Worm (Caenorhabditis elegans) whole organism, mixed stage, embryonic: ENCODE data around the gene F20D6.10.

Source experiments
- M03D4.4 ChIP-seq: sonication (generic microtip); optimal IDR thresholded peaks from 2 replicates; lab custom pipeline; 2017; ENCODE audit warnings: mild to moderate bottlenecking, missing genetic modification characterization, missing compliant biosample characterization
- bed-3 ChIP-seq: fragments of 200-800 bp; sonication (Bioruptor generic); optimal IDR thresholded peaks from 3 replicates; lab custom pipeline; 2018; ENCODE audit warnings: mild to moderate bottlenecking, missing genetic modification characterization, moderate library complexity, missing compliant biosample characterization
- blmp-1 ChIP-seq: fragments of 150-350 bp; optimal IDR thresholded peaks from 2 replicates; lab custom pipeline; 2014; ENCODE audit warnings: missing biosample characterization, missing genetic modification characterization
- ceh-39 ChIP-seq: fragments of 150-350 bp; optimal IDR thresholded peaks from 2 replicates; lab custom pipeline; 2014; ENCODE audit warnings: missing biosample characterization, missing genetic modification characterization
- ceh-43 ChIP-seq: fragments of 200-800 bp; sonication (Bioruptor generic); optimal IDR thresholded peaks from 2 replicates; lab custom pipeline; 2018; ENCODE audit warnings: mild to moderate bottlenecking, missing genetic modification characterization, moderate library complexity, missing compliant biosample characterization
- ceh-83 ChIP-seq: fragments of 200-800 bp; sonication (Bioruptor generic); optimal IDR thresholded peaks from 2 replicates; lab custom pipeline; 2018; ENCODE audit warnings: mild to moderate bottlenecking, missing genetic modification characterization, missing compliant biosample characterization
- ces-1 ChIP-seq: fragments of 150-350 bp; optimal IDR thresholded peaks from 2 replicates; lab custom pipeline; 2014; ENCODE audit warnings: missing biosample characterization, missing genetic modification reagents, missing genetic modification characterization
- cnd-1 ChIP-seq: fragments of 200-800 bp; sonication (Bioruptor generic); optimal IDR thresholded peaks from 2 replicates; lab custom pipeline; 2018; ENCODE audit warnings: mild to moderate bottlenecking, missing genetic modification characterization, missing compliant biosample characterization
- drap-1 ChIP-seq: fragments of 200-800 bp; sonication (Bioruptor generic); optimal IDR thresholded peaks from 3 replicates; lab custom pipeline; 2018; ENCODE audit warnings: mild to moderate bottlenecking, missing genetic modification characterization, missing compliant biosample characterization
- elt-1 ChIP-seq: sonication (generic microtip); optimal IDR thresholded peaks from 2 replicates; lab custom pipeline; 2017; ENCODE audit warnings: missing genetic modification characterization, mild to moderate bottlenecking, missing compliant biosample characterization, antibody characterized with exemption, moderate library complexity, borderline replicate concordance; ENCODE audit not compliant: insufficient read depth
- elt-3 ChIP-seq: fragments of 150-350 bp; optimal IDR thresholded peaks from 2 replicates; lab custom pipeline; 2014; ENCODE audit warnings: missing biosample characterization, missing genetic modification characterization
- flh-1 ChIP-seq: fragments of 200-800 bp; sonication (Bioruptor generic); optimal IDR thresholded peaks from 2 replicates; lab custom pipeline; 2018; ENCODE audit warnings: mild to moderate bottlenecking, missing genetic modification characterization, moderate library complexity, missing compliant biosample characterization
- ham-2 ChIP-seq: fragments of 200-800 bp; sonication (Bioruptor generic); optimal IDR thresholded peaks from 2 replicates; lab custom pipeline; 2018; ENCODE audit warnings: mild to moderate bottlenecking, missing genetic modification characterization, missing compliant biosample characterization
- hlh-1 ChIP-seq: fragments of 150-350 bp; optimal IDR thresholded peaks from 2 replicates; lab custom pipeline; 2014; ENCODE audit warnings: missing biosample characterization, missing genetic modification reagents, missing genetic modification characterization
- lin-13 ChIP-seq: fragments of 150-350 bp; optimal IDR thresholded peaks from 2 replicates; lab custom pipeline; 2014; ENCODE audit warnings: missing biosample characterization, missing genetic modification characterization
- lin-32 ChIP-seq: fragments of 200-800 bp; sonication (Bioruptor generic); optimal IDR thresholded peaks from 2 replicates; lab custom pipeline; 2018; ENCODE audit warnings: mild to moderate bottlenecking, missing genetic modification characterization, missing compliant biosample characterization
- lsy-2 ChIP-seq: fragments of 150-350 bp; optimal IDR thresholded peaks from 2 replicates; lab custom pipeline; 2014; ENCODE audit warnings: missing biosample characterization, missing genetic modification characterization
- mab-5 ChIP-seq: fragments of 150-350 bp; optimal IDR thresholded peaks from 2 replicates; lab custom pipeline; 2014; ENCODE audit warnings: missing biosample characterization, missing genetic modification characterization
- mep-1 ChIP-seq: fragments of 150-350 bp; optimal IDR thresholded peaks from 2 replicates; lab custom pipeline; 2017; ENCODE audit warnings: missing biosample characterization, missing genetic modification reagents, missing genetic modification characterization, inconsistent platforms
- mls-2 ChIP-seq: sonication (generic microtip); optimal IDR thresholded peaks from 2 replicates; lab custom pipeline; 2016; ENCODE audit warnings: mild to moderate bottlenecking, missing genetic modification characterization, moderate library complexity, missing compliant biosample characterization
- nhr-2 ChIP-seq: fragments of 150-350 bp; optimal IDR thresholded peaks from 2 replicates; lab custom pipeline; 2014; ENCODE audit warnings: missing biosample characterization, missing genetic modification characterization
- nhr-237 ChIP-seq: fragments of 150-350 bp; optimal IDR thresholded peaks from 2 replicates; lab custom pipeline; 2014; ENCODE audit warnings: missing biosample characterization, missing genetic modification characterization
- nhr-28 ChIP-seq: fragments of 150-350 bp; optimal IDR thresholded peaks from 2 replicates; lab custom pipeline; 2014; ENCODE audit warnings: missing biosample characterization, missing genetic modification characterization
- nhr-76 ChIP-seq: sonication (generic microtip); optimal IDR thresholded peaks from 2 replicates; lab custom pipeline; 2017; ENCODE audit warnings: missing biosample characterization, missing genetic modification characterization
- pha-4 ChIP-seq: fragments of 150-350 bp; optimal IDR thresholded peaks from 2 replicates; lab custom pipeline; 2018; ENCODE audit warnings: missing biosample characterization, missing genetic modification reagents, missing genetic modification characterization
- sem-2 ChIP-seq: fragments of 200-800 bp; sonication (Bioruptor generic); optimal IDR thresholded peaks from 2 replicates; lab custom pipeline; 2018; ENCODE audit warnings: mild to moderate bottlenecking, missing genetic modification characterization, missing compliant biosample characterization
- snpc-4 ChIP-seq: fragments of 150-350 bp; optimal IDR thresholded peaks from 2 replicates; lab custom pipeline; 2014; ENCODE audit warnings: missing biosample characterization, missing genetic modification characterization
- tbx-8 ChIP-seq: fragments of 200-800 bp; sonication (Bioruptor generic); optimal IDR thresholded peaks from 2 replicates; lab custom pipeline; 2018; ENCODE audit warnings: mild to moderate bottlenecking, missing genetic modification characterization, moderate library complexity, missing compliant biosample characterization
- unc-120 ChIP-seq: sonication (generic microtip); optimal IDR thresholded peaks from 2 replicates; lab custom pipeline; 2017; ENCODE audit warnings: missing genetic modification characterization, missing compliant biosample characterization; ENCODE audit not compliant: poor library complexity, severe bottlenecking
- unc-39 ChIP-seq: fragments of 150-350 bp; optimal IDR thresholded peaks from 2 replicates; lab custom pipeline; 2014; ENCODE audit warnings: missing biosample characterization, missing genetic modification characterization
- unc-62 ChIP-seq: fragments of 150-350 bp; optimal IDR thresholded peaks from 2 replicates; lab custom pipeline; 2014; ENCODE audit warnings: missing biosample characterization, missing genetic modification reagents, missing genetic modification characterization
- ztf-11 ChIP-seq: fragments of 150-350 bp; optimal IDR thresholded peaks from 2 replicates; lab custom pipeline; 2014; ENCODE audit warnings: missing biosample characterization, missing genetic modification characterization

F20D6.10 gene

DNA sequence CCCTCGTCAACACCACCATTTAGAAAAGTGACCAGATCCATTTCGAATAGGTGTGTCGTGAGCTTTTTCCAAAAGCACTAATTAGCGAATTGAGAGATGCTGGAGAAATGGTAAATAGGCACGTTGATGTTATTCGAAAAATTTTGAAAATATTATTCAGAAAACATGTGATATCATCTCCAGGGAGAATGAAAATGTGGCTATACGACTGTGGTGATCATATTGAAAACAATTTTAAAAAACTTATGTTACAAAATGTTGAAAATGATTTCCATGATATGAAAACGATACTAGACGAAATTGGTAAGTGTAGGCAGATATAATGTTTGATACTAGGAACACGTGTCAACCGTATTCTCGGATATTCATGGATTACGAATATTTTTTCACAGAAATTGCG, 31.1 kb upstream of the F20D6.10 start, which contains the start of gene K07C11.10:
Gene K07C11.10 (minus strand): TSS at position 101 of the 400 bp plus-strand sequence.
- TF ChIP-seq flh-1 (GFP tag; lab: Kevin White, UChicago) (no peak), nhr-76 (tag; lab: Kevin White, UChicago) (no peak), ces-1 (GFP tag; lab: Kevin White, UChicago) (no peak), lin-13 (tag; lab: Kevin White, UChicago) (no peak), ceh-43 (GFP tag; lab: Kevin White, UChicago) (no peak), unc-39 (tag; lab: Kevin White, UChicago) (no peak), tbx-8 (GFP tag; lab: Kevin White, UChicago) (no peak), ceh-83 (GFP tag; lab: Kevin White, UChicago) (no peak), lsy-2 (tag; lab: Kevin White, UChicago) (no peak), unc-120 (tag; lab: Kevin White, UChicago) (no peak), nhr-237 (tag; lab: Kevin White, UChicago) (no peak), lin-32 (GFP tag; lab: Kevin White, UChicago) (no peak), elt-1 (tag; lab: Kevin White, UChicago) (no peak), pha-4 (tag; lab: Kevin White, UChicago) (no peak), blmp-1 (no peak), hlh-1 (no peak), snpc-4 (no peak), nhr-2 (tag; lab: Kevin White, UChicago) (no peak), elt-3 (tag; lab: Kevin White, UChicago) (no peak)

DNA sequence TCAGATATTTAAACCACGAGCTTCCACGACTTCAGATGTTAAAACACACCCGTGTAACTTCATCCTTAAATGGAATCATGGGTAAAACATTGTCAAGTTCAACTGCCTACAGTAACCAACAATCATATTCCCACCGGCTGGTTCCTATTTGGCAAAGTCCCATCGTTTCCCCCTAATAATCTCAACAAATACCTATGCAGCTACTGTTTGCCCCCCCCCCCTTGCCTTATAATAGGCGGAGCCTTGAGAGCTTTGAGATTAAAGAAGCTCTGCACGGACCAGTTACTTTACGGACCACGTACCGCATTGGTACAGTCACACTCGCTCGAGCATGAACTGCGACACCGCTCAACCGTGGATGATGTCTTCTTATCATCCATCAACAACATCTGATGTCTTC, 28.9 kb upstream of the F20D6.10 start, which contains the start of gene pax-1:
Gene pax-1 (plus strand): TSS at position 301 of the 400 bp plus-strand sequence.
- TF ChIP-seq ceh-83 (GFP tag; lab: Kevin White, UChicago), result no peak
- TF ChIP-seq sem-2 (GFP tag; lab: Kevin White, UChicago), result no peak
- TF ChIP-seq hlh-1, result no peak
- TF ChIP-seq cnd-1 (tag; lab: Kevin White, UChicago), result no peak
- no peak for TF ChIP-seq lsy-2 (tag; lab: Kevin White, UChicago)
- no peak for TF ChIP-seq drap-1 (GFP tag; lab: Kevin White, UChicago)
- no peak for TF ChIP-seq bed-3 (GFP tag; lab: Kevin White, UChicago)
- no peak for TF ChIP-seq mab-5 (tag; lab: Kevin White, UChicago)

DNA sequence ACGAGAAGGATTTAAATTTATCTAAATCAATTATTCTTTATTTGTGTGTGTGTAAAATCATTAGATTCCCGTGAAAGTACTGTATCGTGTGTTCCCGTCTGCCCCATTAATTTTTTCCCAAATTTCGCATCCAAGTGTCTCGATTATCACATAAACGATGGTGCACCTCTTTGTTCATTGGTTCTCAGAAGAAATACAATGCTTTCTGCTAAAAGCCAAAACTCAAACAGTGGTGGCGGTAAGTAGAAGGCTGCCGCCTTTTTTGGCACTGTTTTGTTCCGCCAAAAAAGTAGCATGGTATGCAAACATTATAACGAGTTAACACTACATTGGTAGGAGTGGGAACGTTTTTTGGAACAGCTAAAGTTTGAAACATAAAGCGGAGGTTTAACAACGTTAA, 27.7 kb upstream of the F20D6.10 start:
- TF ChIP-seq mab-5 (tag; lab: Kevin White, UChicago) (no peak), ceh-43 (GFP tag; lab: Kevin White, UChicago) (no peak), unc-62 (no peak), nhr-76 (tag; lab: Kevin White, UChicago) (no peak), lin-13 (tag; lab: Kevin White, UChicago) (no peak), elt-3 (tag; lab: Kevin White, UChicago) (no peak), ztf-11 (tag; lab: Kevin White, UChicago) (no peak), ceh-39 (tag; lab: Kevin White, UChicago) (no peak), lsy-2 (tag; lab: Kevin White, UChicago) (no peak)
- TF ChIP-seq, all 35 proteins: peak for 0

DNA sequence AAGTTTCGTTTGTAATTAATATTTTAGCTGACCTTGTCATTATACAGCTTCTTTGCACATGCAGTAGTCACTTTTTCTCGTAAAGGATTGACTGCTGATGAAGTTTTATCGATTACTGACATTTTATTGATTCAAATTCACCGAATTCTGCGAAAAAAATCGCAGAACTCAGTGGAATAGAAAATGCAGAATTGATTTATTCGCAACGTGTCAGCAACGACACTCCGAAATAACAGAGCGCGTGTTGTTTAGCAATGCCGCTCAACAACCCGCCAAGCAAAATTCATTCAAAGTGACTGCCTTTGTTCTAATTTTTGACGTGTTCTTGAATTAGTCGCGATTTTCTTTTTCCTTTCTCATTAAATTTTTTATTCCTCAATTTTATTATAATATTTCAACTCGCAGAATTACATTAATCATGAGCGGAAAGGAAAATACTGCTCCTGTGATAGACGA, 25.4 kb upstream of the F20D6.10 start, which contains the start of the genes cogc-6 and air-1:
Gene cogc-6 (minus strand): TSS at position 234 of the 456 bp plus-strand sequence.
Gene air-1 (plus strand): TSS at position 406 of the 456 bp plus-strand sequence.
- peak; percentile 8 for TF ChIP-seq mep-1 (tag; lab: Kevin White, UChicago)
- TF ChIP-seq lin-13 (tag; lab: Kevin White, UChicago), result no peak
- peak; percentile 35 for TF ChIP-seq pha-4 (tag; lab: Kevin White, UChicago)

DNA sequence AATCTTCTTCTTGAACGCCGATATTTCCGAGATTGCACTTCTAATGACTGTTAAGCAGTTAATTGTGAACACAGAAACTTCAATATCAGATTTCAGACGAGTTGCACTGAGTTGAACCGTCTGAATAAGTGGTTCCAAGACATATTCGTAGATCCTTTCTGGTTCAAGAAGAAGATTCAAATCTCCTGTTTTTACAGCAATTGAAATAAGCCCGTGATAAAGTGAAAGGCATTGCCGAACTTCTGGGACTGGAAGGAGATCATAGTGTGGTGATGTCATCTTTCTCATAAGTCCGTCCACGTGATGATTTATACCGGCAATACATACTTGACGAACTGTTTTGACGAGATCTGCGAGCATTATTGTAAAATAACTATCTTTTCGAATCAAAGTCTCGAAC, 23.8 kb upstream of the F20D6.10 start:
- TF ChIP-seq lin-32 (GFP tag; lab: Kevin White, UChicago) (no peak), ham-2 (GFP tag; lab: Kevin White, UChicago) (no peak), ztf-11 (tag; lab: Kevin White, UChicago) (no peak), blmp-1 (no peak), bed-3 (GFP tag; lab: Kevin White, UChicago) (no peak), elt-1 (tag; lab: Kevin White, UChicago) (no peak), mls-2 (tag; lab: Kevin White, UChicago) (no peak), nhr-2 (tag; lab: Kevin White, UChicago) (no peak), nhr-28 (tag; lab: Kevin White, UChicago) (no peak), M03D4.4 (tag; lab: Kevin White, UChicago) (no peak)
